Worm (Caenorhabditis elegans) whole organism, young adult: Measurements from ENCODE around the gene Y41D4A.7.

ENCODE experiments used
- B0261.1 ChIP-seq: sonication (generic microtip); optimal IDR thresholded peaks from 2 replicates; lab custom pipeline; 2016; ENCODE audit warnings: mild to moderate bottlenecking, missing genetic modification characterization, moderate library complexity, missing compliant biosample characterization
- C06A6.2 ChIP-seq: fragments of 200-800 bp; sonication (Bioruptor generic); conservative IDR thresholded peaks from 2 replicates; pipeline ENCODE4 v1.3.6; 2022; ENCODE audit warnings: missing genetic modification characterization, missing compliant biosample characterization
- D2030.7 ChIP-seq: fragments of 200-800 bp; sonication (Bioruptor generic); IDR thresholded peaks from 2 replicates; pipeline ENCODE4 v1.3.6; 2022; ENCODE audit warnings: missing genetic modification reagents, missing genetic modification characterization, missing compliant biosample characterization
- F33H1.4 ChIP-seq: fragments of 200-800 bp; sonication (Bioruptor generic); IDR thresholded peaks from 2 replicates; pipeline ENCODE4 v1.3.6; 2022; ENCODE audit warnings: missing genetic modification reagents, missing genetic modification characterization, missing compliant biosample characterization
- F52B5.7 ChIP-seq: sonication (generic microtip); optimal IDR thresholded peaks from 2 replicates; lab custom pipeline; 2016; ENCODE audit warnings: mild to moderate bottlenecking, missing genetic modification characterization, missing compliant biosample characterization
- F55B11.4 ChIP-seq: sonication (generic microtip); optimal IDR thresholded peaks from 2 replicates; lab custom pipeline; 2016; ENCODE audit warnings: missing compliant biosample characterization, missing genetic modification characterization, borderline replicate concordance; ENCODE audit not compliant: insufficient read depth
- Y67H2A.10 ChIP-seq: fragments of 200-800 bp; sonication (Bioruptor generic); conservative IDR thresholded peaks from 2 replicates; pipeline ENCODE4 v1.3.6; 2022; ENCODE audit warnings: missing genetic modification reagents, missing genetic modification characterization, missing compliant biosample characterization
- ama-1 ChIP-seq, 3 experiments: fragments of 150-350 bp in 1 of 3; sonication (generic microtip) in 2 of 3; optimal IDR thresholded peaks; 2 replicates each; lab custom pipeline; 2014 to 2018; ENCODE audit warnings: missing biosample characterization in 2 of 3, missing genetic modification characterization in 2 of 3, missing genetic modification reagents in 2 of 3
- aptf-3 ChIP-seq: fragments of 200-800 bp; sonication (Bioruptor generic); IDR thresholded peaks from 2 replicates; pipeline ENCODE4 v1.3.6; 2022; ENCODE audit warnings: missing genetic modification characterization, missing compliant biosample characterization
- atf-7 ChIP-seq: sonication (generic microtip); optimal IDR thresholded peaks from 2 replicates; lab custom pipeline; 2017; ENCODE audit warnings: mild to moderate bottlenecking, missing genetic modification characterization, missing compliant biosample characterization
- athp-1 ChIP-seq: sonication (generic microtip); optimal IDR thresholded peaks from 2 replicates; lab custom pipeline; 2017; ENCODE audit warnings: mild to moderate bottlenecking, missing genetic modification characterization, missing compliant biosample characterization
- attf-3 ChIP-seq: fragments of 200-800 bp; sonication (Bioruptor generic); conservative IDR thresholded peaks from 2 replicates; pipeline ENCODE4 v1.3.6; 2022; ENCODE audit warnings: missing genetic modification reagents, missing genetic modification characterization, missing compliant biosample characterization
- attf-5 ChIP-seq: fragments of 200-800 bp; sonication (Bioruptor generic); optimal IDR thresholded peaks from 2 replicates; lab custom pipeline; 2018; ENCODE audit warnings: mild to moderate bottlenecking, missing genetic modification characterization, missing compliant biosample characterization
- bed-1 ChIP-seq: fragments of 200-800 bp; sonication (Bioruptor generic); IDR thresholded peaks from 2 replicates; pipeline ENCODE4 v1.3.6; 2022; ENCODE audit warnings: missing genetic modification reagents, missing genetic modification characterization, missing compliant biosample characterization
- bed-2 ChIP-seq: fragments of 200-800 bp; sonication (Bioruptor generic); IDR thresholded peaks from 2 replicates; pipeline ENCODE4 v1.3.6; 2022; ENCODE audit warnings: missing genetic modification reagents, missing genetic modification characterization, missing compliant biosample characterization
- cebp-1 ChIP-seq, 2 experiments: fragments of 200-800 bp in 1 of 2; sonication (Bioruptor generic) in 1 of 2; sonication (generic microtip) in 1 of 2; IDR thresholded peaks in 1 of 2; optimal IDR thresholded peaks in 1 of 2; 2 replicates each; pipeline versions ENCODE4 v1.3.6 to Lab custom; 2017 to 2022; ENCODE audit warnings: missing compliant biosample characterization in 2 of 2, missing genetic modification characterization in 2 of 2, mild to moderate bottlenecking in 1 of 2, missing genetic modification reagents in 1 of 2, moderate library complexity in 1 of 2
- cebp-2 ChIP-seq: fragments of 200-800 bp; sonication (Bioruptor generic); IDR thresholded peaks from 2 replicates; pipeline ENCODE4 v1.3.6; 2022; ENCODE audit warnings: missing genetic modification characterization, missing compliant biosample characterization
- ceh-91 ChIP-seq: fragments of 200-800 bp; sonication (Bioruptor generic); IDR thresholded peaks from 2 replicates; pipeline ENCODE4 v1.3.6; 2022; ENCODE audit warnings: missing genetic modification reagents, missing genetic modification characterization, missing compliant biosample characterization
- chd-7 ChIP-seq: sonication (generic microtip); optimal IDR thresholded peaks from 2 replicates; lab custom pipeline; 2016; ENCODE audit warnings: mild to moderate bottlenecking, missing genetic modification characterization, moderate library complexity, missing compliant biosample characterization
- dox-1 ChIP-seq: fragments of 200-800 bp; sonication (Bioruptor generic); IDR thresholded peaks from 2 replicates; pipeline ENCODE4 v1.3.6; 2022; ENCODE audit warnings: missing genetic modification reagents, missing genetic modification characterization, missing compliant biosample characterization
- egl-18 ChIP-seq: fragments of 200-800 bp; sonication (Bioruptor generic); IDR thresholded peaks from 2 replicates; pipeline ENCODE4 v1.3.6; 2022; ENCODE audit warnings: missing genetic modification reagents, missing genetic modification characterization, missing compliant biosample characterization
- ekl-4 ChIP-seq: fragments of 200-800 bp; sonication (Bioruptor generic); IDR thresholded peaks from 2 replicates; pipeline ENCODE4 v1.3.6; 2022; ENCODE audit warnings: missing genetic modification reagents, missing genetic modification characterization, missing compliant biosample characterization
- fkh-3 ChIP-seq: sonication (generic microtip); optimal IDR thresholded peaks from 2 replicates; lab custom pipeline; 2016; ENCODE audit warnings: mild to moderate bottlenecking, missing genetic modification characterization, missing compliant biosample characterization
- hlh-26 ChIP-seq: fragments of 200-800 bp; sonication (Bioruptor generic); conservative IDR thresholded peaks from 2 replicates; pipeline ENCODE4 v1.3.6; 2022; ENCODE audit warnings: missing genetic modification reagents, missing genetic modification characterization, missing compliant biosample characterization
- hmg-20 ChIP-seq: fragments of 200-800 bp; sonication (Bioruptor generic); IDR thresholded peaks from 2 replicates; pipeline ENCODE4 v1.3.6; 2022; ENCODE audit warnings: missing genetic modification reagents, missing genetic modification characterization, missing compliant biosample characterization
- hrde-1 ChIP-seq: sonication (generic microtip); optimal IDR thresholded peaks from 2 replicates; lab custom pipeline; 2016; ENCODE audit warnings: missing genetic modification characterization, mild to moderate bottlenecking, missing compliant biosample characterization, moderate library complexity, missing genotype, missing genetic modification reagents, borderline replicate concordance
- lin-40 ChIP-seq: sonication (generic microtip); optimal IDR thresholded peaks from 2 replicates; lab custom pipeline; 2016; ENCODE audit warnings: missing genetic modification characterization, mild to moderate bottlenecking, missing compliant biosample characterization, missing genotype, missing genetic modification reagents
- lin-54 ChIP-seq: fragments of 200-800 bp; sonication (Bioruptor generic); optimal IDR thresholded peaks from 2 replicates; lab custom pipeline; 2018; ENCODE audit warnings: mild to moderate bottlenecking, missing genetic modification characterization, missing compliant biosample characterization
- madf-6 ChIP-seq: fragments of 200-800 bp; sonication (Bioruptor generic); IDR thresholded peaks from 2 replicates; pipeline ENCODE4 v1.3.6; 2022; ENCODE audit warnings: missing genetic modification reagents, missing genetic modification characterization, missing compliant biosample characterization
- mxl-1 ChIP-seq: sonication (generic microtip); optimal IDR thresholded peaks from 2 replicates; lab custom pipeline; 2016; ENCODE audit warnings: missing genetic modification characterization, missing compliant biosample characterization
- nfyb-1 ChIP-seq: fragments of 200-800 bp; sonication (Bioruptor generic); IDR thresholded peaks from 2 replicates; pipeline ENCODE4 v1.3.6; 2022; ENCODE audit warnings: missing genetic modification reagents, missing genetic modification characterization, missing compliant biosample characterization
- nhr-179 ChIP-seq: sonication (generic microtip); optimal IDR thresholded peaks from 2 replicates; lab custom pipeline; 2016; ENCODE audit warnings: mild to moderate bottlenecking, missing genetic modification characterization, missing compliant biosample characterization
- nhr-80 ChIP-seq: sonication (generic microtip); optimal IDR thresholded peaks from 2 replicates; lab custom pipeline; 2016; ENCODE audit warnings: missing genetic modification characterization, missing compliant biosample characterization
- pbrm-1 ChIP-seq: fragments of 200-800 bp; sonication (Bioruptor generic); IDR thresholded peaks from 2 replicates; pipeline ENCODE4 v1.3.6; 2022; ENCODE audit warnings: missing genetic modification reagents, missing genetic modification characterization, missing compliant biosample characterization
- rcor-1 ChIP-seq: fragments of 200-800 bp; sonication (Bioruptor generic); IDR thresholded peaks from 2 replicates; pipeline ENCODE4 v1.3.6; 2022; ENCODE audit warnings: missing genetic modification reagents, missing genetic modification characterization, missing compliant biosample characterization
- rec-8 ChIP-seq, 2 experiments: sonication (generic microtip); optimal IDR thresholded peaks; 2 replicates each; lab custom pipeline; 2016; ENCODE audit warnings: mild to moderate bottlenecking in 2 of 2, missing genetic modification characterization in 2 of 2, missing genetic modification reagents in 2 of 2, missing genotype in 2 of 2, missing biosample characterization in 1 of 2, missing compliant biosample characterization in 1 of 2, moderate library complexity in 1 of 2
- snpc-1.1 ChIP-seq: sonication (generic microtip); optimal IDR thresholded peaks from 2 replicates; lab custom pipeline; 2017; ENCODE audit warnings: missing genetic modification characterization, mild to moderate bottlenecking, missing compliant biosample characterization, antibody characterized with exemption, moderate library complexity, missing genotype, missing genetic modification reagents; ENCODE audit not compliant: insufficient read depth
- snpc-1.3 ChIP-seq: sonication (generic microtip); optimal IDR thresholded peaks from 2 replicates; lab custom pipeline; 2017; ENCODE audit warnings: missing genetic modification characterization, mild to moderate bottlenecking, missing compliant biosample characterization, antibody characterized with exemption, moderate library complexity, missing genotype, missing genetic modification reagents; ENCODE audit not compliant: insufficient read depth
- snpc-4 ChIP-seq, 5 experiments: fragments of 150-350 bp in 1 of 5; sonication (generic microtip) in 4 of 5; optimal IDR thresholded peaks; 2 replicates each; lab custom pipeline; 2014 to 2018; ENCODE audit warnings: missing genetic modification characterization in 5 of 5, missing biosample characterization in 3 of 5, antibody characterized with exemption in 2 of 5, mild to moderate bottlenecking in 2 of 5, missing compliant biosample characterization in 2 of 5, missing genotype in 2 of 5, moderate library complexity in 2 of 5, missing genetic modification reagents in 1 of 5
- sptf-2 ChIP-seq: fragments of 200-800 bp; sonication (Bioruptor generic); optimal IDR thresholded peaks from 2 replicates; lab custom pipeline; 2018; ENCODE audit warnings: mild to moderate bottlenecking, missing genetic modification characterization, missing compliant biosample characterization
- tlf-1 ChIP-seq: fragments of 200-800 bp; sonication (Bioruptor generic); optimal IDR thresholded peaks from 2 replicates; lab custom pipeline; 2018; ENCODE audit warnings: mild to moderate bottlenecking, missing genetic modification characterization, missing compliant biosample characterization
- unc-130 ChIP-seq: sonication (generic microtip); optimal IDR thresholded peaks from 2 replicates; lab custom pipeline; 2016; ENCODE audit warnings: missing genetic modification reagents, missing genetic modification characterization, missing compliant biosample characterization
- zfh-2 ChIP-seq: fragments of 200-800 bp; sonication (Bioruptor generic); conservative IDR thresholded peaks from 2 replicates; pipeline ENCODE4 v1.3.6; 2022; ENCODE audit warnings: missing genetic modification reagents, missing genetic modification characterization, missing compliant biosample characterization
- ztf-18 ChIP-seq: sonication (generic microtip); optimal IDR thresholded peaks from 2 replicates; lab custom pipeline; 2016; ENCODE audit warnings: missing genotype, mild to moderate bottlenecking, missing genetic modification characterization, missing compliant biosample characterization
- ztf-25 ChIP-seq: fragments of 200-800 bp; sonication (Bioruptor generic); IDR thresholded peaks from 2 replicates; pipeline ENCODE4 v1.3.6; 2022; ENCODE audit warnings: missing genetic modification reagents, missing genetic modification characterization, missing compliant biosample characterization
- ztf-26 ChIP-seq: sonication (generic microtip); optimal IDR thresholded peaks from 2 replicates; lab custom pipeline; 2017; ENCODE audit warnings: missing genetic modification characterization, missing compliant biosample characterization
- ztf-28 ChIP-seq: fragments of 200-800 bp; sonication (Bioruptor generic); IDR thresholded peaks from 2 replicates; pipeline ENCODE4 v1.3.6; 2022; ENCODE audit warnings: missing genetic modification reagents, missing genetic modification characterization, missing compliant biosample characterization

Gene Y41D4A.7

ce11 chrIV:1763452-1763851 lies 2.1 kb upstream of the Y41D4A.7 start (continued):
- TF ChIP-seq D2030.7 (GFP tag; lab: Robert Waterston, UW), result peak; percentile 66; the same call in 1 of the 2 replicates
- TF ChIP-seq rcor-1, result peak; percentile 73
- no peak for TF ChIP-seq sptf-2
- TF ChIP-seq snpc-4 (GFP tag; optimal IDR thresholded peaks at IDR 0.05; lab: Kevin White, UChicago), result peak; percentile 85
- peak; percentile 78 to 98 (median 92) for TF ChIP-seq snpc-4 (tag; optimal IDR thresholded peaks at IDR 0.05; lab: Kevin White, UChicago)
- TF ChIP-seq ama-1 (optimal IDR thresholded peaks at IDR 0.05; lab: Kevin White, UChicago), result no peak
- TF ChIP-seq ama-1 (GFP tag; optimal IDR thresholded peaks at IDR 0.05; lab: Kevin White, UChicago), result no peak
- no peak for TF ChIP-seq B0261.1 (tag; lab: Kevin White, UChicago)
- TF ChIP-seq ceh-91 (GFP tag; lab: Robert Waterston, UW), result no peak
- no peak for TF ChIP-seq unc-130 (GFP tag; lab: Kevin White, UChicago)
- TF ChIP-seq F33H1.4, result peak; percentile 47
- peak; percentile 62; the same call in 1 of the 2 replicates for TF ChIP-seq ekl-4
- no peak for TF ChIP-seq hlh-26 (GFP tag; lab: Robert Waterston, UW)
- peak in 1 of 2 experiments; percentile 15 for TF ChIP-seq rec-8 (tag; optimal IDR thresholded peaks at IDR 0.05; lab: Kevin White, UChicago)
- TF ChIP-seq C06A6.2 (GFP tag; lab: Robert Waterston, UW), result no peak
- no peak for TF ChIP-seq athp-1 (tag; lab: Kevin White, UChicago)
- TF ChIP-seq ztf-26, result no peak
- peak; percentile 97 for TF ChIP-seq pbrm-1
- TF ChIP-seq bed-2 (GFP tag; lab: Robert Waterston, UW), result no peak
- TF ChIP-seq Y67H2A.10 (GFP tag; lab: Robert Waterston, UW), result no peak
- TF ChIP-seq ztf-28 (GFP tag; lab: Robert Waterston, UW), result 0 out of 2 replicates have a peak, but pooled peaks have one; percentile 14
- TF ChIP-seq F52B5.7 (tag; lab: Kevin White, UChicago), result no peak
- TF ChIP-seq bed-1, result no peak
- no peak for TF ChIP-seq cebp-2 (GFP tag; lab: Robert Waterston, UW)
- peak; percentile 65; the same call in 1 of the 2 replicates for TF ChIP-seq dox-1 (GFP tag; lab: Robert Waterston, UW)
- TF ChIP-seq snpc-1.3 (tag; lab: Kevin White, UChicago), result no peak
- TF ChIP-seq zfh-2 (GFP tag; lab: Robert Waterston, UW), result peak; percentile 78
- peak; percentile 9 for TF ChIP-seq tlf-1 (GFP tag; lab: Kevin White, UChicago)
- peak; percentile 56 for TF ChIP-seq lin-54 (GFP tag; lab: Kevin White, UChicago)
- peak; percentile 89 for TF ChIP-seq snpc-1.1 (tag; lab: Kevin White, UChicago)
- no peak for TF ChIP-seq nhr-80 (tag; lab: Kevin White, UChicago)
- TF ChIP-seq chd-7 (tag; lab: Kevin White, UChicago), result no peak
- no peak for TF ChIP-seq mxl-1
- TF ChIP-seq hmg-20 (GFP tag; lab: Robert Waterston, UW), result no peak
- peak; percentile 13 for TF ChIP-seq ztf-18 (tag; lab: Kevin White, UChicago)
- peak; percentile 69 for TF ChIP-seq madf-6 (GFP tag; lab: Robert Waterston, UW)
- TF ChIP-seq egl-18 (GFP tag; lab: Robert Waterston, UW), result no peak
- TF ChIP-seq cebp-1 (GFP tag; IDR thresholded peaks at IDR 0.05; lab: Robert Waterston, UW), result no peak
- TF ChIP-seq cebp-1 (tag; optimal IDR thresholded peaks at IDR 0.05; lab: Kevin White, UChicago), result no peak
- no peak for TF ChIP-seq lin-40 (tag; lab: Kevin White, UChicago)
- no peak for TF ChIP-seq nhr-179 (tag; lab: Kevin White, UChicago)
- TF ChIP-seq nfyb-1 (GFP tag; lab: Robert Waterston, UW), result peak; percentile 57; the same call in 1 of the 2 replicates
- no peak for TF ChIP-seq attf-5
- no peak for TF ChIP-seq hrde-1 (tag; lab: Kevin White, UChicago)
- no peak for TF ChIP-seq aptf-3 (GFP tag; lab: Robert Waterston, UW)
- TF ChIP-seq F55B11.4 (tag; lab: Kevin White, UChicago), result no peak
- no peak for TF ChIP-seq attf-3 (GFP tag; lab: Robert Waterston, UW)
- TF ChIP-seq ztf-25, result no peak
- TF ChIP-seq fkh-3 (tag; lab: Kevin White, UChicago), result no peak
- TF ChIP-seq atf-7, result no peak
